Fruit fly (Drosophila melanogaster): ENCODE results near the gene CG13771.

- TF ChIP-seq CG9705 (GFP tag; optimal IDR thresholded peaks at IDR 0.05) (no peak), h (GFP tag; optimal IDR thresholded peaks at IDR 0.05) (no peak), Dfd (GFP tag; optimal IDR thresholded peaks at IDR 0.05) (no peak), Vsx2 (GFP tag; optimal IDR thresholded peaks at IDR 0.05; ENCODE audit: partially characterized antibody) (peak; percentile 7), fru (GFP tag; optimal IDR thresholded peaks at IDR 0.05) (no peak), N (GFP tag; optimal IDR thresholded peaks at IDR 0.05) (no peak), OdsH (GFP tag; optimal IDR thresholded peaks at IDR 0.05) (no peak), dsf (GFP tag; optimal IDR thresholded peaks at IDR 0.05; ENCODE audit: borderline replicate concordance) (no peak), Sp1 (GFP tag; optimal IDR thresholded peaks at IDR 0.05) (peak; percentile 4), ey (GFP tag; optimal IDR thresholded peaks at IDR 0.05) (no peak), CG32264 (GFP tag; optimal IDR thresholded peaks at IDR 0.05) (peak; percentile 11), pan (optimal IDR thresholded peaks at IDR 0.05) (no peak), br (GFP tag; optimal IDR thresholded peaks at IDR 0.05) (no peak)
Observed at dm6 chr2L:6644421-6645059, 18.9 kb downstream of the CG13771 start.

Data from whole organism, wandering third instar larva.